Fruit fly (Drosophila melanogaster) whole organism, pupa: ENCODE results near the gene atms.

Source experiments
- CG10348 ChIP-seq: fragments of 200-800 bp; sonication (Bioruptor generic); IDR thresholded peaks from 2 replicates; pipeline ENCODE4 v1.3.6; 2022; ENCODE audit warnings: missing biosample characterization, missing genetic modification characterization
- CG12605 ChIP-seq: fragments of 200-800 bp; sonication (Bioruptor generic); IDR thresholded peaks from 2 replicates; pipeline ENCODE4 v1.3.6; 2022; ENCODE audit warnings: missing biosample characterization, missing genetic modification characterization
- CG13204 ChIP-seq: fragments of 200-800 bp; sonication (Bioruptor generic); optimal IDR thresholded peaks from 2 replicates; lab custom pipeline; 2018; ENCODE audit warnings: missing biosample characterization, mild to moderate bottlenecking, missing genetic modification characterization, moderate library complexity
- CG14655 ChIP-seq: fragments of 200-800 bp; sonication (Bioruptor generic); optimal IDR thresholded peaks from 3 replicates; lab custom pipeline; 2017; ENCODE audit warnings: mild to moderate bottlenecking, missing biosample characterization, missing genetic modification reagents, missing genetic modification characterization
- CG15710 ChIP-seq: fragments of 200-800 bp; sonication (Bioruptor generic); optimal IDR thresholded peaks from 2 replicates; lab custom pipeline; 2018; ENCODE audit warnings: missing biosample characterization, mild to moderate bottlenecking, missing genetic modification characterization, moderate library complexity
- CG17806 ChIP-seq: fragments of 200-800 bp; sonication (Bioruptor generic); optimal IDR thresholded peaks from 2 replicates; lab custom pipeline; 2018; ENCODE audit warnings: missing biosample characterization, mild to moderate bottlenecking, missing genetic modification characterization, moderate library complexity
- CG32121 ChIP-seq: fragments of 200-800 bp; sonication (Bioruptor generic); IDR thresholded peaks from 2 replicates; pipeline ENCODE4 v1.3.6; 2022; ENCODE audit warnings: missing biosample characterization, missing genetic modification characterization
- CG34367 ChIP-seq: fragments of 200-800 bp; sonication (Bioruptor generic); optimal IDR thresholded peaks from 2 replicates; lab custom pipeline; 2018; ENCODE audit warnings: missing biosample characterization, mild to moderate bottlenecking, missing genetic modification characterization
- CG4496 ChIP-seq: fragments of 200-800 bp; sonication (Bioruptor generic); IDR thresholded peaks from 3 replicates; pipeline ENCODE4 v1.3.6; 2022; ENCODE audit warnings: missing biosample characterization, missing genetic modification characterization
- CG8159 ChIP-seq: fragments of 200-800 bp; sonication (Bioruptor generic); optimal IDR thresholded peaks from 3 replicates; lab custom pipeline; 2018; ENCODE audit warnings: missing biosample characterization, mild to moderate bottlenecking, missing genetic modification characterization, moderate library complexity
- CG8301 ChIP-seq: fragments of 200-800 bp; sonication (Bioruptor generic); optimal IDR thresholded peaks from 2 replicates; lab custom pipeline; 2018; ENCODE audit warnings: missing biosample characterization, mild to moderate bottlenecking, missing genetic modification characterization
- CG9948 ChIP-seq: fragments of 200-800 bp; sonication (Bioruptor generic); optimal IDR thresholded peaks from 2 replicates; lab custom pipeline; 2018; ENCODE audit warnings: missing biosample characterization, mild to moderate bottlenecking, missing genetic modification characterization, moderate library complexity
- D1 ChIP-seq: fragments of 200-800 bp; sonication (Bioruptor generic); optimal IDR thresholded peaks from 2 replicates; lab custom pipeline; 2018; ENCODE audit warnings: missing biosample characterization, mild to moderate bottlenecking, missing genetic modification characterization, moderate library complexity
- EcR ChIP-seq: fragments of 200-800 bp; sonication (Bioruptor generic); optimal IDR thresholded peaks from 3 replicates; lab custom pipeline; 2019; ENCODE audit warnings: missing biosample characterization, missing genetic modification characterization, mild to moderate bottlenecking, moderate library complexity, missing genetic modification reagents
- Ets98B ChIP-seq: fragments of 200-800 bp; sonication (Bioruptor generic); IDR thresholded peaks from 2 replicates; pipeline ENCODE4 v1.3.6; 2022; ENCODE audit warnings: missing biosample characterization, missing genetic modification characterization
- Pif1A ChIP-seq: fragments of 200-800 bp; sonication (Bioruptor generic); optimal IDR thresholded peaks from 3 replicates; lab custom pipeline; 2016; ENCODE audit warnings: missing biosample characterization, missing genetic modification characterization
- Pif1B ChIP-seq: fragments of 200-800 bp; sonication (Bioruptor generic); optimal IDR thresholded peaks from 3 replicates; lab custom pipeline; 2016; ENCODE audit warnings: missing biosample characterization, missing genetic modification characterization
- Snoo ChIP-seq: fragments of 200-800 bp; sonication (Bioruptor generic); optimal IDR thresholded peaks from 3 replicates; lab custom pipeline; 2017; ENCODE audit warnings: missing biosample characterization, mild to moderate bottlenecking, missing genetic modification characterization, inconsistent platforms
- fd96Ca ChIP-seq: fragments of 200-800 bp; sonication (Bioruptor generic); IDR thresholded peaks from 3 replicates; pipeline ENCODE4 v1.3.6; 2022; ENCODE audit warnings: missing biosample characterization, missing genetic modification characterization
- gl ChIP-seq: fragments of 200-800 bp; sonication (Bioruptor generic); optimal IDR thresholded peaks from 2 replicates; lab custom pipeline; 2018; ENCODE audit warnings: missing biosample characterization, mild to moderate bottlenecking, missing genetic modification characterization
- rn ChIP-seq: fragments of 200-800 bp; sonication (Bioruptor generic); IDR thresholded peaks from 2 replicates; pipeline ENCODE4 v1.3.6; 2022; ENCODE audit warnings: missing biosample characterization, missing genetic modification characterization

Gene atms

DNA sequence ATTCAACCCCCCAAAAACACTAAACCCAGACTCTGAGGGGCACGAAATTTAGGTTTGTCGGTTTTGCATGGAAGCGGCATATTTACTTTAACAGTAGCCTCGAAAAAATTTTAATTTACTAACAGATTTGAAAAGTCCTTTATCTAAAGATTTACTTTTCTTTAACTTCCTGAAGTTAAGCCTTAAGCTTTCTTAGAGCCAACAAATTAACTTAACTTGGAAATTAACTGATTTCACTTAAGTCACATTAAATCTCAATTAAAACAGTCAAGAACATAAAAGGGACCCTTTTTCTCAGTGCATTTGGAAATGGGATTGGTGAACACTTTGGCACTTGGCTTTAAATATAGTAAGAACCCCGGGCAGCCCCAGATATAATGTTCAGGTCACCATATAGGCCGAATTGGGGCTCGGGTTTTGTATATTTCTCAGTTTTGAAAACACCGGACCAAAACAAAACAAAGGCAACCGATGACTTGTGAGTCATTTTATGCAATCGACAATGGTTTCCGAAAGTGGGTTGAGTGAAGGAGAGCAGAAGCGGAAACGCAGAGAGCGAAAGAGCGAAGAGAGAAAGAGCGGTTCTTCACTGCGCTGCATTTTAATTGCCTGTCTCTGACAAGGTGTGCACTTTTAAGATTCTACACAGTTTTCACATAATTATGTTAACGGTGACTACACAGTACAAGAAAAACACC lies 11.2 kb upstream of the atms start:
- TF ChIP-seq Pif1A (GFP tag; lab: Kevin White, UChicago) (peak; percentile 9), CG9948 (tag; lab: Kevin White, UChicago) (peak; percentile 14), CG32121 (no peak), CG15710 (tag; lab: Kevin White, UChicago) (peak; percentile 13), CG10348 (GFP tag; lab: Robert Waterston, UW) (no peak), Snoo (peak; percentile 5), CG34367 (no peak), CG8159 (tag; lab: Kevin White, UChicago) (peak; percentile 40), CG14655 (GFP tag; lab: Kevin White, UChicago) (peak; percentile 69), gl (tag; lab: Kevin White, UChicago) (no peak), CG4496 (no peak), rn (no peak), Ets98B (GFP tag; lab: Robert Waterston, UW) (no peak), Pif1B (GFP tag; lab: Kevin White, UChicago) (no peak), CG8301 (peak; percentile 57), CG17806 (tag; lab: Kevin White, UChicago) (peak; percentile 46), CG12605 (no peak), D1 (tag; lab: Kevin White, UChicago) (peak; percentile 30), CG13204 (GFP tag; lab: Kevin White, UChicago) (no peak), EcR (no peak), fd96Ca (GFP tag; lab: Robert Waterston, UW) (no peak)

DNA sequence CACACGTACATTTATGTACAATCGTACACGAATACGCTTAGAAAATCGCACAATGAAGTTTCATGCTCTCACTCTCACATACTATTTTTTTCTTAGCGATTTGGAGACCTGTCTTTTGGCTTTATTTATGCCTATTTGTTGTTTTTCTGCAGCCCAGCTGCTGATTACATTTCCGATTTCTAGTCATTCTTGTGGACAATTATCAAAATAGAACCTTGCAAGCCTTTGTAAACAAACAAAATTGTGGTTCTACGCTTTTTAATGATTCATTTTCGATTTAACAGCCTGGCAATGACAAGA lies 10.7 kb upstream of the atms start:
- no peak for TF ChIP-seq rn
- TF ChIP-seq CG14655 (GFP tag; lab: Kevin White, UChicago): no peak
- TF ChIP-seq CG12605: no peak
- TF ChIP-seq CG9948 (tag; lab: Kevin White, UChicago): no peak
- TF ChIP-seq Pif1B (GFP tag; lab: Kevin White, UChicago): no peak
- TF ChIP-seq CG13204 (GFP tag; lab: Kevin White, UChicago): no peak
- TF ChIP-seq CG8159 (tag; lab: Kevin White, UChicago): no peak
- TF ChIP-seq Pif1A (GFP tag; lab: Kevin White, UChicago): no peak
- TF ChIP-seq EcR: no peak
- no peak for TF ChIP-seq fd96Ca (GFP tag; lab: Robert Waterston, UW)
- TF ChIP-seq D1 (tag; lab: Kevin White, UChicago): no peak

dm6 chr3R:4739492-4740431 lies 10.1 kb upstream of the atms start:
- TF ChIP-seq CG8159 (tag; lab: Kevin White, UChicago) (peak; percentile 84), CG9948 (tag; lab: Kevin White, UChicago) (peak; percentile 81), Snoo (peak; percentile 81), CG13204 (GFP tag; lab: Kevin White, UChicago) (peak; percentile 40), CG17806 (tag; lab: Kevin White, UChicago) (peak; percentile 65), CG32121 (no peak), CG8301 (peak; percentile 86), CG4496 (no peak), fd96Ca (GFP tag; lab: Robert Waterston, UW) (no peak), Pif1B (GFP tag; lab: Kevin White, UChicago) (peak; percentile 43), CG12605 (no peak), CG14655 (GFP tag; lab: Kevin White, UChicago) (peak; percentile 95), D1 (tag; lab: Kevin White, UChicago) (peak; percentile 77), CG10348 (GFP tag; lab: Robert Waterston, UW) (no peak), CG15710 (tag; lab: Kevin White, UChicago) (peak; percentile 76), Ets98B (GFP tag; lab: Robert Waterston, UW) (no peak), gl (tag; lab: Kevin White, UChicago) (no peak), CG34367 (peak; percentile 65), rn (no peak), Pif1A (GFP tag; lab: Kevin White, UChicago) (peak; percentile 78), EcR (peak; percentile 61)

DNA sequence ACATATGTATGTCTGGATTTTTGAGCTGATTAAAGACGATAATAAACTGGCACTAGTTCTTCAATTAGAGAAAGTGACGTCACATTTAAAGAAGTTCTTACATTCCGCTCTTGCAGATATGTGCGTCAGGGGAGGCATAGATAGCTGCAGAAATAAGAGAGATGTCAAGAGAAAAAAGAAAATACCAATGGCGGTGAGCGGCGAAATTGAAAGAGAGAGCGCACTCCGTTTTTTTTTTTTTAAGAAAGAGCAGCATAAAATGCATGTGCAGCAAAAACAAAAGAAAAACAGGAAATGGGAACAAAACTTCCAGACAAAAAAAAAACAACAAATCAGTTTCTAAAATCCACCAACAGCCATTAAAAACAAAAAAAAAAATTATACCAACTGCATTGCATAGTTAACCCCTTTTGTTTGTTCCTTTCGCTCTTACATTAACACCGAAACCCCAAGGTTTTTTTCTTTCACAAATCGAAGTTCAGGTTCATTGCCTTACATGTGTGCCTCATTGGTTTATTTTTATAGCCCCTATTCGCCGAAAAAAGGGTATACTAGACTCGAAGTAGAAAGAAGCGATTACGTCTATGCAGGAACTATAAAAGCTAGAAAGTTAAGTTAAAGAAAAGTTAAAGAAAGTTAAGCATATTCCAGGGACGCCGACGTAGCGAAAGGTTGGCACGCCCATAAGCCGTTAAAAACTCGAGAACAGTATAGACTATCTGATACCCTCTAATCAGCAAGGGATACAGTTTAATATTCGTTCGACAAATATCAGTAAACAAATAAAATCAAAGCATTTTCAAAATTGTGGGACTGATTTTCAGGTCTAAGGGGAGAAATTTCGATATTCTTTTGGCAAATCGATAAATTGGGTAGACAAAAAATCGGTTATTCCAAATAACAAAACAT lies 9.0 kb upstream of the atms start:
- TF ChIP-seq CG8159 (tag; lab: Kevin White, UChicago) (peak; percentile 49), CG10348 (GFP tag; lab: Robert Waterston, UW) (no peak), CG34367 (peak; percentile 62), fd96Ca (GFP tag; lab: Robert Waterston, UW) (peak; percentile 66; the same call in 2 of the 3 replicates), CG4496 (peak; percentile 87), CG8301 (peak; percentile 56), Pif1A (GFP tag; lab: Kevin White, UChicago) (peak; percentile 81), D1 (tag; lab: Kevin White, UChicago) (no peak), CG9948 (tag; lab: Kevin White, UChicago) (peak; percentile 43), Pif1B (GFP tag; lab: Kevin White, UChicago) (peak; percentile 59), gl (tag; lab: Kevin White, UChicago) (peak; percentile 74), Ets98B (GFP tag; lab: Robert Waterston, UW) (peak; percentile 84), CG17806 (tag; lab: Kevin White, UChicago) (peak; percentile 44), CG32121 (peak; percentile 63), CG14655 (GFP tag; lab: Kevin White, UChicago) (peak; percentile 76), CG15710 (tag; lab: Kevin White, UChicago) (peak; percentile 46), rn (0 out of 2 replicates have a peak, but pooled peaks have one; percentile 19), CG12605 (peak; percentile 95), Snoo (peak; percentile 10), EcR (peak; percentile 78), CG13204 (GFP tag; lab: Kevin White, UChicago) (peak; percentile 73)
